Fruit fly (Drosophila melanogaster) whole organism, wandering third instar larva: ENCODE results near the gene CG32299.

Experiments
- Abd-B ChIP-seq: fragments of >200 bp; optimal IDR thresholded peaks from 2 replicates; lab custom pipeline; 2017; ENCODE audit warnings: missing biosample characterization, missing genetic modification characterization
- CG32264 ChIP-seq: fragments of 200-800 bp; sonication (Bioruptor generic); optimal IDR thresholded peaks from 2 replicates; lab custom pipeline; 2016; ENCODE audit warnings: missing biosample characterization, missing genetic modification characterization
- GATAd ChIP-seq: sonication (Bioruptor generic); optimal IDR thresholded peaks from 2 replicates; lab custom pipeline; 2016; ENCODE audit warnings: missing biosample characterization, missing genetic modification characterization
- Hr78 ChIP-seq: fragments of >200 bp; optimal IDR thresholded peaks from 2 replicates; lab custom pipeline; 2017; ENCODE audit warnings: missing biosample characterization, missing genetic modification characterization
- Mio ChIP-seq: sonication (Bioruptor generic); optimal IDR thresholded peaks from 2 replicates; lab custom pipeline; 2016; ENCODE audit warnings: missing biosample characterization, missing genetic modification characterization
- OdsH ChIP-seq: fragments of 200-800 bp; sonication (Bioruptor generic); optimal IDR thresholded peaks from 2 replicates; lab custom pipeline; 2016; ENCODE audit warnings: missing biosample characterization, mild to moderate bottlenecking, missing genetic modification characterization
- br ChIP-seq: fragments of 200-800 bp; sonication (Bioruptor generic); optimal IDR thresholded peaks from 2 replicates; lab custom pipeline; 2016; ENCODE audit warnings: missing biosample characterization, missing genetic modification characterization
- brk ChIP-seq: fragments of 200-800 bp; sonication (Bioruptor generic); optimal IDR thresholded peaks from 2 replicates; lab custom pipeline; 2016; ENCODE audit warnings: missing biosample characterization, mild to moderate bottlenecking, missing genetic modification characterization
- fru ChIP-seq: fragments of 200-800 bp; sonication (Bioruptor generic); optimal IDR thresholded peaks from 3 replicates; lab custom pipeline; 2016; ENCODE audit warnings: missing biosample characterization, mild to moderate bottlenecking, missing genetic modification characterization
- h ChIP-seq: fragments of 200-800 bp; sonication (Bioruptor generic); optimal IDR thresholded peaks from 3 replicates; lab custom pipeline; 2016; ENCODE audit warnings: missing biosample characterization, mild to moderate bottlenecking, missing genetic modification characterization
- psq ChIP-seq: fragments of 200-800 bp; sonication (Bioruptor generic); optimal IDR thresholded peaks from 3 replicates; lab custom pipeline; 2017; ENCODE audit warnings: missing biosample characterization, mild to moderate bottlenecking, missing genetic modification characterization, moderate library complexity
- sv ChIP-seq: fragments of 200-800 bp; sonication (Bioruptor generic); optimal IDR thresholded peaks from 3 replicates; lab custom pipeline; 2016; ENCODE audit warnings: missing biosample characterization, missing genetic modification characterization
- usp ChIP-seq: fragments of >200 bp; optimal IDR thresholded peaks from 2 replicates; lab custom pipeline; 2017; ENCODE audit warnings: missing biosample characterization, missing genetic modification characterization

- TF ChIP-seq brk: no peak
- TF ChIP-seq CG32264 (GFP tag; lab: Kevin White, UChicago): peak; percentile 93
- peak; percentile 86 for TF ChIP-seq fru
- peak; percentile 55 for TF ChIP-seq psq (GFP tag; lab: Kevin White, UChicago)
- TF ChIP-seq OdsH (GFP tag; lab: Kevin White, UChicago): peak; percentile 72
- peak; percentile 72 for TF ChIP-seq br (GFP tag; lab: Kevin White, UChicago)
- no peak for TF ChIP-seq usp
- no peak for TF ChIP-seq Abd-B (GFP tag; lab: Kevin White, UChicago)
- TF ChIP-seq Hr78: no peak
- TF ChIP-seq sv (GFP tag; lab: Kevin White, UChicago): peak; percentile 18
- peak; percentile 98 for TF ChIP-seq h (GFP tag; lab: Kevin White, UChicago)
- TF ChIP-seq Mio (GFP tag; lab: Kevin White, UChicago): no peak
- no peak for TF ChIP-seq GATAd (GFP tag; lab: Kevin White, UChicago)
These were observed 28.0 kb upstream of the CG32299 start for dm6 chr3L:2418769-2419168.
